Fruit fly (Drosophila melanogaster): ENCODE data around the gene CG5087.

CG5087 gene

dm6 chr3L:8997686-8998239 lies at the start of gene CG5087, which contains the start of gene smg:
Gene CG5087, plus strand, starts transcription at chr3L:8998184.
Gene smg, minus strand, starts transcription at chr3L:8997989.
- TF ChIP-seq rn (GFP tag; IDR thresholded peaks at IDR 0.05): 0 out of 2 replicates have a peak, but pooled peaks have one; percentile 10
- TF ChIP-seq D1 (tag; optimal IDR thresholded peaks at IDR 0.05): no peak
- TF ChIP-seq CG10348 (GFP tag; IDR thresholded peaks at IDR 0.05): no peak
- TF ChIP-seq CG32121 (GFP tag; IDR thresholded peaks at IDR 0.05): peak; percentile 22; the same call in 1 of the 2 replicates
- TF ChIP-seq CG15710 (tag; optimal IDR thresholded peaks at IDR 0.05): no peak

dm6 chr3L:8949823-8950222 lies 48.2 kb upstream of the CG5087 start:
- TF ChIP-seq CG32121 (GFP tag; IDR thresholded peaks at IDR 0.05) (peak; percentile 52; the same call in 1 of the 2 replicates), Pif1B (GFP tag; optimal IDR thresholded peaks at IDR 0.05) (no peak)

dm6 chr3L:8950955-8951354 lies 47.0 kb upstream of the CG5087 start:
- TF ChIP-seq fd96Ca (GFP tag; IDR thresholded peaks at IDR 0.05) (no peak), CG9948 (tag; optimal IDR thresholded peaks at IDR 0.05) (no peak), CG10348 (GFP tag; IDR thresholded peaks at IDR 0.05) (no peak), Pif1A (GFP tag; optimal IDR thresholded peaks at IDR 0.05) (no peak), CG13204 (GFP tag; optimal IDR thresholded peaks at IDR 0.05) (no peak), CG17806 (tag; optimal IDR thresholded peaks at IDR 0.05) (no peak), Snoo (tag; optimal IDR thresholded peaks at IDR 0.05) (no peak), CG12605 (GFP tag; IDR thresholded peaks at IDR 0.05) (no peak), CG34367 (tag; optimal IDR thresholded peaks at IDR 0.05) (no peak), CG8159 (tag; optimal IDR thresholded peaks at IDR 0.05) (no peak), rn (GFP tag; IDR thresholded peaks at IDR 0.05) (no peak), gl (tag; optimal IDR thresholded peaks at IDR 0.05) (no peak), Pif1B (GFP tag; optimal IDR thresholded peaks at IDR 0.05) (no peak), D1 (tag; optimal IDR thresholded peaks at IDR 0.05) (no peak), CG32121 (GFP tag; IDR thresholded peaks at IDR 0.05) (no peak)

- no peak for TF ChIP-seq Ets98B (GFP tag; IDR thresholded peaks at IDR 0.05)
- TF ChIP-seq Snoo (tag; optimal IDR thresholded peaks at IDR 0.05): no peak
- no peak for TF ChIP-seq CG9948 (tag; optimal IDR thresholded peaks at IDR 0.05)
- TF ChIP-seq Pif1A (GFP tag; optimal IDR thresholded peaks at IDR 0.05): no peak
- no peak for TF ChIP-seq CG15710 (tag; optimal IDR thresholded peaks at IDR 0.05)
- no peak for TF ChIP-seq CG4496 (GFP tag; IDR thresholded peaks at IDR 0.05)
- TF ChIP-seq CG8159 (tag; optimal IDR thresholded peaks at IDR 0.05): no peak
- TF ChIP-seq CG12605 (GFP tag; IDR thresholded peaks at IDR 0.05): no peak
- no peak for TF ChIP-seq CG8301 (tag; optimal IDR thresholded peaks at IDR 0.05)
- no peak for TF ChIP-seq CG13204 (GFP tag; optimal IDR thresholded peaks at IDR 0.05)
These were observed 46.5 kb upstream of the CG5087 start for dm6 chr3L:8951507-8951906.

- TF ChIP-seq CG8159 (tag; optimal IDR thresholded peaks at IDR 0.05) (no peak), CG14655 (GFP tag; optimal IDR thresholded peaks at IDR 0.05) (no peak), CG8301 (tag; optimal IDR thresholded peaks at IDR 0.05) (no peak), CG32121 (GFP tag; IDR thresholded peaks at IDR 0.05) (no peak; the same call in 1 of the 2 replicates), CG15710 (tag; optimal IDR thresholded peaks at IDR 0.05) (no peak), fd96Ca (GFP tag; IDR thresholded peaks at IDR 0.05) (no peak), Snoo (tag; optimal IDR thresholded peaks at IDR 0.05) (no peak), Ets98B (GFP tag; IDR thresholded peaks at IDR 0.05) (no peak), rn (GFP tag; IDR thresholded peaks at IDR 0.05) (no peak), Pif1B (GFP tag; optimal IDR thresholded peaks at IDR 0.05) (no peak), EcR (GFP tag; optimal IDR thresholded peaks at IDR 0.05) (no peak), D1 (tag; optimal IDR thresholded peaks at IDR 0.05) (no peak), CG12605 (GFP tag; IDR thresholded peaks at IDR 0.05) (no peak), CG17806 (tag; optimal IDR thresholded peaks at IDR 0.05) (no peak), CG4496 (GFP tag; IDR thresholded peaks at IDR 0.05) (no peak; the same call in 2 of the 3 replicates), Pif1A (GFP tag; optimal IDR thresholded peaks at IDR 0.05) (no peak), CG10348 (GFP tag; IDR thresholded peaks at IDR 0.05) (no peak), CG13204 (GFP tag; optimal IDR thresholded peaks at IDR 0.05) (no peak), gl (tag; optimal IDR thresholded peaks at IDR 0.05) (no peak)
These were observed 45.3 kb upstream of the CG5087 start for dm6 chr3L:8952549-8953198.

- TF ChIP-seq CG13204 (GFP tag; optimal IDR thresholded peaks at IDR 0.05) (no peak), CG8159 (tag; optimal IDR thresholded peaks at IDR 0.05) (peak; percentile 72), Pif1B (GFP tag; optimal IDR thresholded peaks at IDR 0.05) (peak; percentile 45), EcR (GFP tag; optimal IDR thresholded peaks at IDR 0.05) (no peak), fd96Ca (GFP tag; IDR thresholded peaks at IDR 0.05) (peak; percentile 65), CG9948 (tag; optimal IDR thresholded peaks at IDR 0.05) (peak; percentile 71), Ets98B (GFP tag; IDR thresholded peaks at IDR 0.05) (peak; percentile 40), CG15710 (tag; optimal IDR thresholded peaks at IDR 0.05) (peak; percentile 38), CG12605 (GFP tag; IDR thresholded peaks at IDR 0.05) (no peak), CG17806 (tag; optimal IDR thresholded peaks at IDR 0.05) (peak; percentile 53), D1 (tag; optimal IDR thresholded peaks at IDR 0.05) (peak; percentile 70), CG34367 (tag; optimal IDR thresholded peaks at IDR 0.05) (peak; percentile 34), gl (tag; optimal IDR thresholded peaks at IDR 0.05) (peak; percentile 21), CG4496 (GFP tag; IDR thresholded peaks at IDR 0.05) (peak; percentile 75), Pif1A (GFP tag; optimal IDR thresholded peaks at IDR 0.05) (peak; percentile 54), CG10348 (GFP tag; IDR thresholded peaks at IDR 0.05) (no peak), CG14655 (GFP tag; optimal IDR thresholded peaks at IDR 0.05) (peak; percentile 81), CG32121 (GFP tag; IDR thresholded peaks at IDR 0.05) (no peak), CG8301 (tag; optimal IDR thresholded peaks at IDR 0.05) (peak; percentile 83), Snoo (tag; optimal IDR thresholded peaks at IDR 0.05) (peak; percentile 41)
These were observed 44.6 kb upstream of the CG5087 start for dm6 chr3L:8953199-8953956.

Measured in whole organism, pupa.